Worm (Caenorhabditis elegans) whole organism, L1 larva: ENCODE results near the gene sri-28.

ENCODE experiments used
- F16B12.6 ChIP-seq: fragments of 150-350 bp; optimal IDR thresholded peaks from 2 replicates; lab custom pipeline; 2014; ENCODE audit warnings: missing biosample characterization, missing genetic modification characterization
- aha-1 ChIP-seq: fragments of 150-350 bp; optimal IDR thresholded peaks from 2 replicates; lab custom pipeline; 2014; ENCODE audit warnings: missing biosample characterization, missing genetic modification characterization
- alr-1 ChIP-seq: fragments of 200-800 bp; sonication (Bioruptor generic); optimal IDR thresholded peaks from 2 replicates; lab custom pipeline; 2018; ENCODE audit warnings: borderline replicate concordance, mild to moderate bottlenecking, missing genetic modification characterization, missing compliant biosample characterization
- ama-1 ChIP-seq: fragments of 150-350 bp; optimal IDR thresholded peaks from 2 replicates; lab custom pipeline; 2014
- ceh-63 ChIP-seq: fragments of 200-800 bp; sonication (Bioruptor generic); optimal IDR thresholded peaks from 2 replicates; lab custom pipeline; 2018; ENCODE audit warnings: mild to moderate bottlenecking, missing genetic modification characterization, missing compliant biosample characterization
- ceh-8 ChIP-seq: fragments of 200-800 bp; sonication (Bioruptor generic); optimal IDR thresholded peaks from 2 replicates; lab custom pipeline; 2018; ENCODE audit warnings: mild to moderate bottlenecking, missing genetic modification characterization, moderate library complexity, missing compliant biosample characterization
- ceh-82 ChIP-seq, 3 experiments: fragments of 150-350 bp in 1 of 3; sonication (generic microtip) in 2 of 3; optimal IDR thresholded peaks; 2 replicates each; lab custom pipeline; 2014 to 2017; ENCODE audit warnings: missing biosample characterization in 3 of 3, missing genetic modification characterization in 3 of 3
- ceh-90 ChIP-seq: sonication (generic microtip); optimal IDR thresholded peaks from 2 replicates; lab custom pipeline; 2016; ENCODE audit warnings: missing genetic modification characterization, missing compliant biosample characterization
- ces-1 ChIP-seq: fragments of 150-350 bp; optimal IDR thresholded peaks from 2 replicates; lab custom pipeline; 2014; ENCODE audit warnings: missing biosample characterization, missing genetic modification reagents, missing genetic modification characterization
- dpl-1 ChIP-seq, 3 experiments: fragments of 150-350 bp in 2 of 3; sonication (generic microtip) in 1 of 3; optimal IDR thresholded peaks; 2 replicates each; lab custom pipeline; 2014 to 2017; ENCODE audit warnings: missing biosample characterization in 3 of 3, missing genetic modification characterization in 3 of 3, missing genetic modification reagents in 3 of 3
- efl-1 ChIP-seq, 4 experiments: fragments of 150-350 bp; optimal IDR thresholded peaks in 3 of 4; peaks in 1 of 4; 1 replicate in 1 of 4; 2 replicates in 3 of 4; lab custom pipeline; 2014; ENCODE audit warnings: missing biosample characterization in 2 of 4, missing genetic modification characterization in 2 of 4, missing genetic modification reagents in 2 of 4
- efl-3 ChIP-seq: fragments of 200-800 bp; sonication (Bioruptor generic); optimal IDR thresholded peaks from 2 replicates; lab custom pipeline; 2018; ENCODE audit warnings: mild to moderate bottlenecking, missing genetic modification characterization, missing compliant biosample characterization
- egl-13 ChIP-seq: sonication (generic microtip); optimal IDR thresholded peaks from 2 replicates; lab custom pipeline; 2016; ENCODE audit warnings: missing genotype, missing genetic modification reagents, missing genetic modification characterization, missing compliant biosample characterization
- elt-3 ChIP-seq, 6 experiments: fragments of 150-350 bp in 1 of 6; sonication (generic microtip); optimal IDR thresholded peaks; 2 replicates each; lab custom pipeline; 2017 to 2018; ENCODE audit warnings: missing biosample characterization in 6 of 6, missing genetic modification characterization in 6 of 6, inconsistent platforms in 1 of 6
- ets-5 ChIP-seq: fragments of 200-800 bp; sonication (Bioruptor generic); IDR thresholded peaks from 2 replicates; pipeline ENCODE4 v1.3.6; 2022; ENCODE audit warnings: missing genetic modification characterization, missing compliant biosample characterization
- fkh-8 ChIP-seq: sonication (generic microtip); optimal IDR thresholded peaks from 2 replicates; lab custom pipeline; 2016; ENCODE audit warnings: mild to moderate bottlenecking, missing genetic modification characterization, missing compliant biosample characterization
- fos-1 ChIP-seq: fragments of 150-350 bp; optimal IDR thresholded peaks from 2 replicates; lab custom pipeline; 2014; ENCODE audit warnings: missing biosample characterization, missing genetic modification characterization
- grh-1 ChIP-seq: fragments of 200-800 bp; sonication (Bioruptor generic); IDR thresholded peaks from 2 replicates; pipeline ENCODE4 v1.3.6; 2022; ENCODE audit warnings: missing genetic modification reagents, missing genetic modification characterization, missing compliant biosample characterization
- hlh-17 ChIP-seq: fragments of 200-800 bp; sonication (Bioruptor generic); optimal IDR thresholded peaks from 2 replicates; lab custom pipeline; 2018; ENCODE audit warnings: missing genetic modification characterization, mild to moderate bottlenecking, missing compliant biosample characterization, moderate library complexity, borderline replicate concordance
- hlh-4 ChIP-seq: sonication (generic microtip); optimal IDR thresholded peaks from 2 replicates; lab custom pipeline; 2016; ENCODE audit warnings: mild to moderate bottlenecking, missing genetic modification characterization, missing compliant biosample characterization
- isw-1 ChIP-seq: fragments of 200-800 bp; sonication (Bioruptor generic); IDR thresholded peaks from 2 replicates; pipeline ENCODE4 v1.3.6; 2022; ENCODE audit warnings: missing genetic modification characterization, missing compliant biosample characterization
- jun-1 ChIP-seq: fragments of 150-350 bp; optimal IDR thresholded peaks from 2 replicates; lab custom pipeline; 2014; ENCODE audit warnings: missing biosample characterization, missing genetic modification reagents, missing genetic modification characterization
- lin-15B ChIP-seq: fragments of 150-350 bp; sonication (generic microtip); optimal IDR thresholded peaks from 3 replicates; lab custom pipeline; 2014; ENCODE audit warnings: missing biosample characterization, missing genetic modification characterization
- lin-39 ChIP-seq: fragments of 150-350 bp; optimal IDR thresholded peaks from 2 replicates; lab custom pipeline; 2014; ENCODE audit warnings: missing biosample characterization, missing genetic modification reagents, missing genetic modification characterization
- lir-3 ChIP-seq: sonication (generic microtip); optimal IDR thresholded peaks from 2 replicates; lab custom pipeline; 2016; ENCODE audit warnings: mild to moderate bottlenecking, missing genetic modification characterization, moderate library complexity, missing compliant biosample characterization; ENCODE audit not compliant: poor library complexity
- lsy-2 ChIP-seq, 2 experiments: fragments of 150-350 bp; optimal IDR thresholded peaks; 2 replicates each; lab custom pipeline; 2014; ENCODE audit warnings: missing biosample characterization in 2 of 2, missing genetic modification characterization in 2 of 2
- mdl-1 ChIP-seq, 2 experiments: fragments of 150-350 bp; optimal IDR thresholded peaks; 2 replicates each; lab custom pipeline; 2014 to 2017; ENCODE audit warnings: missing biosample characterization in 2 of 2, missing genetic modification characterization in 2 of 2, inconsistent platforms in 1 of 2
- nhr-76 ChIP-seq: sonication (generic microtip); optimal IDR thresholded peaks from 2 replicates; lab custom pipeline; 2017; ENCODE audit warnings: missing biosample characterization, missing genetic modification characterization
- nhr-84 ChIP-seq: sonication (generic microtip); optimal IDR thresholded peaks from 2 replicates; lab custom pipeline; 2017; ENCODE audit warnings: missing biosample characterization, missing genetic modification characterization
- nhr-85 ChIP-seq: sonication (generic microtip); peaks from one replicate; lab custom pipeline; 2016; ENCODE audit warnings: missing genetic modification characterization, inconsistent platforms, missing compliant biosample characterization
- nhr-90 ChIP-seq: sonication (generic microtip); optimal IDR thresholded peaks from 2 replicates; lab custom pipeline; 2016; ENCODE audit warnings: mild to moderate bottlenecking, missing genetic modification characterization, missing compliant biosample characterization; ENCODE audit not compliant: poor library complexity
- pag-3 ChIP-seq: sonication (generic microtip); optimal IDR thresholded peaks from 2 replicates; lab custom pipeline; 2017; ENCODE audit warnings: missing genetic modification characterization, mild to moderate bottlenecking, missing compliant biosample characterization, antibody characterized with exemption, borderline replicate concordance; ENCODE audit not compliant: insufficient read depth
- pqm-1 ChIP-seq: sonication (generic microtip); optimal IDR thresholded peaks from 3 replicates; lab custom pipeline; 2017; ENCODE audit warnings: missing biosample characterization, missing genetic modification characterization
- skn-1 ChIP-seq: fragments of 150-350 bp; optimal IDR thresholded peaks from 2 replicates; lab custom pipeline; 2014; ENCODE audit warnings: missing biosample characterization, missing genetic modification characterization
- snpc-4 ChIP-seq: fragments of 150-350 bp; optimal IDR thresholded peaks from 2 replicates; lab custom pipeline; 2014; ENCODE audit warnings: missing biosample characterization, missing genetic modification characterization
- sox-4 ChIP-seq: sonication (generic microtip); optimal IDR thresholded peaks from 2 replicates; lab custom pipeline; 2016; ENCODE audit warnings: missing genetic modification characterization, missing compliant biosample characterization
- sup-37 ChIP-seq: fragments of 200-800 bp; sonication (Bioruptor generic); optimal IDR thresholded peaks from 2 replicates; lab custom pipeline; 2018; ENCODE audit warnings: mild to moderate bottlenecking, missing genetic modification characterization, missing compliant biosample characterization
- unc-30 ChIP-seq: sonication (generic microtip); optimal IDR thresholded peaks from 2 replicates; lab custom pipeline; 2017; ENCODE audit warnings: missing biosample characterization, missing genetic modification characterization
- unc-62 ChIP-seq: fragments of 150-350 bp; optimal IDR thresholded peaks from 2 replicates; lab custom pipeline; 2014; ENCODE audit warnings: missing biosample characterization, missing genetic modification reagents, missing genetic modification characterization
- unc-86 ChIP-seq: sonication (generic microtip); optimal IDR thresholded peaks from 2 replicates; lab custom pipeline; 2016; ENCODE audit warnings: missing genetic modification characterization, missing compliant biosample characterization
- vab-15 ChIP-seq: sonication (generic microtip); optimal IDR thresholded peaks from 2 replicates; lab custom pipeline; 2017; ENCODE audit warnings: missing genotype, mild to moderate bottlenecking, missing genetic modification characterization, missing compliant biosample characterization
- zag-1 ChIP-seq: fragments of 150-350 bp; optimal IDR thresholded peaks from 2 replicates; lab custom pipeline; 2014; ENCODE audit warnings: missing biosample characterization, missing genetic modification characterization
- ztf-4 ChIP-seq: fragments of 150-350 bp; optimal IDR thresholded peaks from 2 replicates; lab custom pipeline; 2014; ENCODE audit warnings: missing biosample characterization, missing genetic modification characterization

sri-28 gene

ce11 chrII:3068646-3069045 lies 20.2 kb downstream of the sri-28 start:
- TF ChIP-seq nhr-85 (tag; lab: Kevin White, UChicago): no peak
- TF ChIP-seq efl-1 (optimal IDR thresholded peaks at IDR 0.05; lab: Kevin White, UChicago): no peak
- TF ChIP-seq efl-1 (GFP tag; optimal IDR thresholded peaks at IDR 0.05 in 1 of 2; lab: Kevin White, UChicago): peak in 1 of 2 experiments; percentile 7

DNA sequence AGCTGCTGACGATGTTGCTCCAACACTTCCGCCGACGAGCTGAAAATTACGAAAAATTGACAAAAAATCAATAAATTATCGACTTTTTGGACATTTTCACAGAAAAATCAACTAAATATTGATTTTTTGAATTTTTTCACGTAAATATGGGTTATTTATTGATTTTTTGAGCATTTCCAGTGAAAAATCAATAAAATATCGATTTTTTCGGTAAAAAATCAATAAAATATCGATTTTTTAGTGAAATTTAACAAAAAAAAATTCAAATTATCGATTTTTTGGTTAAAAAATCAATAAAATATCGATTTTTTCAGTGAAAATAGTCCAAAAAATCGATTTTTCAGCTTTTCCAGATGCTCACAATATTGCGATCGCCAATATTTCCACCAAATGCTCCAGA lies 21.7 kb downstream of the sri-28 start:
- TF ChIP-seq unc-86 (tag; lab: Kevin White, UChicago) (no peak), dpl-1 (GFP tag; optimal IDR thresholded peaks at IDR 0.05; lab: Kevin White, UChicago) (no peak), ztf-4 (tag; lab: Kevin White, UChicago) (no peak), pag-3 (tag; lab: Kevin White, UChicago) (no peak), fos-1 (no peak), ceh-82 (tag; optimal IDR thresholded peaks at IDR 0.05; lab: Kevin White, UChicago) (no peak), nhr-85 (tag; lab: Kevin White, UChicago) (no peak), ceh-90 (tag; lab: Kevin White, UChicago) (no peak), alr-1 (tag; lab: Kevin White, UChicago) (no peak), grh-1 (no peak), fkh-8 (tag; lab: Kevin White, UChicago) (no peak), hlh-17 (no peak), isw-1 (GFP tag; lab: Robert Waterston, UW) (no peak), nhr-76 (tag; lab: Kevin White, UChicago) (no peak), unc-62 (GFP tag; lab: Kevin White, UChicago) (no peak)

- TF ChIP-seq nhr-85 (tag; lab: Kevin White, UChicago) (peak; percentile 12), mdl-1 (tag; optimal IDR thresholded peaks at IDR 0.05; lab: Kevin White, UChicago) (no peak), efl-1 (optimal IDR thresholded peaks at IDR 0.05; lab: Kevin White, UChicago) (no peak), efl-1 (GFP tag; optimal IDR thresholded peaks at IDR 0.05 in 1 of 2; lab: Kevin White, UChicago) (peak in 1 of 2 experiments; percentile 12)
These were observed 22.7 kb downstream of the sri-28 start, which contains the start of gene Y25C1A.7 for ce11 chrII:3071012-3071749. Gene Y25C1A.7 (minus strand): TSS chrII:3071062.

ce11 chrII:3076915-3077314 lies 28.4 kb downstream of the sri-28 start, which contains the start of gene Y25C1A.8:
Gene Y25C1A.8 (minus strand): TSS chrII:3076959.
- TF ChIP-seq ces-1 (GFP tag; lab: Kevin White, UChicago): no peak
- TF ChIP-seq egl-13 (tag; lab: Kevin White, UChicago): peak; percentile 86
- peak; percentile 94 for TF ChIP-seq nhr-85 (tag; lab: Kevin White, UChicago)
- no peak for TF ChIP-seq zag-1 (tag; lab: Kevin White, UChicago)
- TF ChIP-seq lin-15B (tag; lab: Kevin White, UChicago): peak; percentile 58
- peak; percentile 100 for TF ChIP-seq lsy-2 (tag; optimal IDR thresholded peaks at IDR 0.05; lab: Kevin White, UChicago)
- TF ChIP-seq sox-4 (tag; lab: Kevin White, UChicago): peak; percentile 72
- no peak for TF ChIP-seq ets-5 (GFP tag; lab: Robert Waterston, UW)
- no peak for TF ChIP-seq unc-30
- peak; percentile 78 for TF ChIP-seq snpc-4 (tag; lab: Kevin White, UChicago)
- TF ChIP-seq lir-3: no peak
- peak; percentile 48 for TF ChIP-seq aha-1 (tag; lab: Kevin White, UChicago)
- peak; percentile 34 for TF ChIP-seq efl-3 (GFP tag; lab: Kevin White, UChicago)
- TF ChIP-seq fos-1: peak; percentile 75
- no peak for TF ChIP-seq hlh-17
- peak; percentile 84 for TF ChIP-seq sup-37 (GFP tag; lab: Kevin White, UChicago)
- TF ChIP-seq ceh-63 (GFP tag; lab: Kevin White, UChicago): no peak
- TF ChIP-seq ceh-90 (tag; lab: Kevin White, UChicago): peak; percentile 42
- peak; percentile 85 for TF ChIP-seq ceh-8 (GFP tag; lab: Kevin White, UChicago)
- TF ChIP-seq elt-3 (tag; optimal IDR thresholded peaks at IDR 0.05; lab: Kevin White, UChicago): peak in 3 of 6 experiments; percentile 14 to 80 (median 74)
- peak; percentile 67 for TF ChIP-seq F16B12.6
- TF ChIP-seq grh-1: peak; percentile 89
- no peak for TF ChIP-seq hlh-4
- TF ChIP-seq lin-39 (tag; lab: Kevin White, UChicago): peak; percentile 94
- TF ChIP-seq pqm-1 (tag; lab: Kevin White, UChicago): no peak
- no peak for TF ChIP-seq nhr-84 (tag; lab: Kevin White, UChicago)
- peak; percentile 79 for TF ChIP-seq vab-15 (tag; lab: Kevin White, UChicago)
- TF ChIP-seq unc-62 (GFP tag; lab: Kevin White, UChicago): no peak
- peak; percentile 85 for TF ChIP-seq skn-1 (tag; lab: Kevin White, UChicago)
- no peak for TF ChIP-seq alr-1 (tag; lab: Kevin White, UChicago)
- peak; percentile 81 for TF ChIP-seq jun-1 (tag; lab: Kevin White, UChicago)
- peak; percentile 31 for TF ChIP-seq nhr-76 (tag; lab: Kevin White, UChicago)
- no peak for TF ChIP-seq nhr-90
- peak; percentile 23 for TF ChIP-seq ama-1 (lab: Kevin White, UChicago)
